Fruit fly (Drosophila melanogaster) whole organism: ENCODE results near the gene LSm7.

ENCODE experiments used
- CG8478 ChIP-seq: fragments of >200 bp; optimal IDR thresholded peaks from 2 replicates; lab custom pipeline; 2018; ENCODE audit warnings: inconsistent platforms
- pan ChIP-seq: fragments of >200 bp; optimal IDR thresholded peaks from 2 replicates; lab custom pipeline; 2017

- TF ChIP-seq pan (no peak), CG8478 (lab: Kevin White, UChicago) (no peak)
Observed at dm6 chr2L:16710677-16711076, 32.2 kb downstream of the LSm7 start.
